Fruit fly (Drosophila melanogaster): ENCODE results near the gene Nemp.

DNA sequence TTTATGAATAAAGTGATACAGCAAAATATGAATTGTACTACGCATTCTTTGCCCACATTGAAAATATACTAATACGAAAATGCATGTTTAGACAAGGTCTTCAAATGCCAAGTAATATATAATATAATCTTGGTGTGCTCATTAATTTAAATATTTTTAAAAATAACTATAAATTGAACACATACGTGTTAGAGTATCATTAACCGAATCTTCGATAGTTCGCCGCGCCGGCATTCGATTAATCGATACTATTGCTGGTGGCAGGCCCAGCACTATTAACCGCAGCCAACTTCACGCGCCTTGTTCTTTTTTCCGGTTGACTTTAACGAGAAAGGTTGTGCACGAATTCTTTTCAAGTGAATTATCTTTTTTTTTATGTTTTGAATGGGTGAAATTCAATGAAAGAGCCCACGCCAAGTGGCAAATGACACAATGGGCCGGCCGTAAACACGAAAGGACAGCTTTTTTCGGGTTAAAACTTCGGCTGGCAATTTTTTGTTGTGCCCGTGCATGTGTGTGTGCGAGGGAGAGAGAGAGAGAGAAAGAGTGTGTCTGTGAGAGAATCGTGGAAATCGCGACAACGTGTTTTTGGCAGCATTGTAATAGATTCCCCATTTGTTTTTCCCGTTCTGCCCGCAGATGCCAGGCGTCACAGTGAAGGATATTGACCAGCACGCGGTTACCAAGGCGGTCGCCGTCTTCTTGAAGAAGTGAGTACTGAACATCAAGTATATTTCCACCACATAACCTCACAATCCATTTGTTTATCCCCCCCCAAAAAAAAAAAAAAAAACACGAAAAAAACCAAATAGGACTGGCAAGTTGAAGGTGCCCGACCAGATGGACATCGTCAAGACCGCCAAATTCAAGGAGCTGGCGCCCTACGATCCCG, 17.0 kb downstream of the Nemp start, which contains the start of gene RpS19a:
- TF ChIP-seq Trl (optimal IDR thresholded peaks at IDR 0.05) (peak in 1 of 2 experiments; percentile 56), Trl (GFP tag; optimal IDR thresholded peaks at IDR 0.05) (peak; percentile 58), sim (GFP tag; IDR thresholded peaks at IDR 0.05) (peak; percentile 79), hb (GFP tag; IDR thresholded peaks at IDR 0.05; ENCODE audit: partially characterized antibody) (no peak)

Measured in whole organism, embryonic.